Fruit fly (Drosophila melanogaster): ENCODE data around the gene CG42763.

Gene CG42763

DNA sequence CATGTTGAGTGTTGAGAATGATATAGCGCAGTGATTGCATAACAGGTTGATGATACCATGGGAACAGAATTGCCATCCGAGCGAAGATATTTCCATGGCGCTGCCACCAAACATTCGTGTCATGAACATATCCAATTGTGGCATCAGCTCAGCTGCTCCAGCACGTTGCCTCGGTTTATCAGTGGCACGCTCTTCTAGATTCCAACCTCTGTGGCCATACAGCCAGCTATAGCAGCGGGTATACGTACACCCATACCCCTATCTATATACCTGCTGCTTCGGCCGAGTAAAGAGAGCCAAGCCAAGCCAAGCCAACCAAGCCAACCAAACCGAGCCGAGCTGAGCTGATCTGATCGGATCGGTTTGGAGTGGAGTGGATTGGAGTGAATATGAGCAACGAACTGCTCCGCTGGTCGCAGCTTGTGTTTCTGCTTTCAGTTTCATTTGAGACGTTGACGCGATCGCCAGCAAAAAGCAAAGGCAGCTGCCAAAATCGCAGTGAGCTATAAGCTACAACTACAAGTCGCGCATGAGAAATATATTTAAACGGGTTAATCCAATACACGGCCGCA is 3.7 kb upstream of the CG42763 start:
- TF ChIP-seq N (GFP tag; optimal IDR thresholded peaks at IDR 0.05) (no peak), rgr (GFP tag; optimal IDR thresholded peaks at IDR 0.05) (peak; percentile 26), h (GFP tag; optimal IDR thresholded peaks at IDR 0.05) (peak; percentile 5), Sp1 (GFP tag; optimal IDR thresholded peaks at IDR 0.05) (peak; percentile 6)

DNA sequence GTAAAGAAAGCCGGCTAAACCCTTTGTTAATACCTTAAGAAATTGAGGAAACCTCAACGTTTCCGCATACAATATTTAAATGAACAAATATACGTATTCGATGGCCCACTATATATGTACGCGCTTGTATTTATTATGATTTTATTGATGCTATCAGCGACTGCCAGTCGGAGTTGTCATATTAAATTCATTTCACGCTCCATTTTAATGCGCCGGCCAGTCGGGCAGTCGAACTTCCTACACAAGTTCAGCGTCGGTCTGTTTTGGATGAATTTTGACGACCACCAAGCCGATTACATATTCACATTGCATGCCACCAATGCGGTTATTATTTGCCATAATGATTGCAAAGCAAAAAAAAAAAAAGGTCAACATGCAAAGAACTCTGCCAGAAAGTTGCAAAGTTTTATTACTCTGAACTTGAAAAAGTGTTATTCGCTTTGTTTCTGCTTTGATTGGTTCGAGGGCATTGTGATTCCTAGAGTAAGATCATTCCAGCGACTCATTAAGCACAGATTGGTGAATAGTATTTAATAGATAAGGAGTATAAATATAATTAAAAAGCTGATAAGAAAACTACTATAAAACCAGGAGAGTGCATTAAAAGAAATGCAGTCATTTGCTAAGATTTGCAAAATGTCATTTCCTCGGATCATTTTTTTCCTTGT is 2.2 kb upstream of the CG42763 start, which contains the start of gene CG31606:
Gene CG31606 (plus strand): TSS at position 618 of the 668 bp plus-strand sequence.
- TF ChIP-seq sage (GFP tag; optimal IDR thresholded peaks at IDR 0.05) (no peak), HLH106 (tag; optimal IDR thresholded peaks at IDR 0.05) (no peak), Jra (GFP tag; optimal IDR thresholded peaks at IDR 0.05) (no peak), fru (GFP tag; optimal IDR thresholded peaks at IDR 0.05) (no peak), Dif (GFP tag; optimal IDR thresholded peaks at IDR 0.05; ENCODE audit: partially characterized antibody) (no peak), dl (GFP tag; optimal IDR thresholded peaks at IDR 0.05; ENCODE audit: insufficient read depth in 1 of 2, partially characterized antibody in 2 of 2) (no peak), rgr (GFP tag; optimal IDR thresholded peaks at IDR 0.05) (no peak), Mio (GFP tag; optimal IDR thresholded peaks at IDR 0.05) (no peak), CG9705 (GFP tag; optimal IDR thresholded peaks at IDR 0.05) (no peak), Myc (optimal IDR thresholded peaks at IDR 0.05) (no peak)

DNA sequence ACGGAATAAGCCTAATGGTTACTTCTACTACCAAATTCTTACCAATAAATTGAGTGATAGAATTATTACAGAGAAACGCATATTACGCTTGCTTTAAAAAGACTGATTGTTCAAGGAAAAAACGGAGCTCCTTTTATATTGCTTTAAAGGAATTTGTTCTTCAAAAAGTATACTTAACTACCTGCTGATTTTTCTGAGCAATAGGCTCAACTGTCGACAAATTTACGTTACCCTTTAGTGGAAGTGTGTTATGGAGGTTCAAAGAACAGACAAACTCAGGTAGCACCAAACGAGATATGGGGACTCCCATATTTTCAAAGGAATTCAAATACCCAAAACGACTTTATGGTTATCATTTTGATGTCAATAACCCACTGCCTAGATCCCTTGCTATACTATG is 960 bp downstream of the CG42763 start, which contains the start of gene CG42762:
Gene CG42762 (minus strand): TSS at position 101 of the 400 bp plus-strand sequence.
- TF ChIP-seq jim (GFP tag; optimal IDR thresholded peaks at IDR 0.05) (no peak), tai (GFP tag; optimal IDR thresholded peaks at IDR 0.05) (no peak), Abd-B (GFP tag; optimal IDR thresholded peaks at IDR 0.05) (no peak), foxo (GFP tag; optimal IDR thresholded peaks at IDR 0.05) (no peak), CG32264 (GFP tag; optimal IDR thresholded peaks at IDR 0.05) (no peak), sage (GFP tag; optimal IDR thresholded peaks at IDR 0.05) (no peak)

DNA sequence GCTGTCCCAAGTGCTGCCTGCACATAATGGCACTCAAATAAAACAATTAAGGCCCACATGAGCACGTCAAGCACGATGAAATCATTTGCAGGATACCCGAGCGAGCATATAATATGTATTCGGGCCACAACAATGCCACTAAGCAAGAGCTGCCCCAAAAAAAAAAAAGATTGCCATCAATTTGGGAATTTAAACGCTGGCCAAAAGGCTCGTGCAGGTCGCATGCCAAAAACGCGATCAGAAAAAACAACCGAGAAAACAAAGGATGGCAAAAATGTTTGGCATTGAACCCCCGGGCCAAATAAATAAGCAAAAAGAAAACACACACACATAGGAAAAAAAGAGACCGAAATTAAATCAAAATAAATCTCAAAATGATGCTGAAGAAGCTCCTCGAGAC is 2.1 kb downstream of the CG42763 start:
- TF ChIP-seq psq (GFP tag; optimal IDR thresholded peaks at IDR 0.05) (peak; percentile 13), dsf (GFP tag; optimal IDR thresholded peaks at IDR 0.05; ENCODE audit: borderline replicate concordance) (no peak), Rel (GFP tag; optimal IDR thresholded peaks at IDR 0.05) (peak; percentile 78), Rel (tag; optimal IDR thresholded peaks at IDR 0.05) (no peak), fru (GFP tag; optimal IDR thresholded peaks at IDR 0.05) (no peak), Hnf4 (GFP tag; optimal IDR thresholded peaks at IDR 0.05) (no peak), Vsx2 (GFP tag; optimal IDR thresholded peaks at IDR 0.05; ENCODE audit: partially characterized antibody) (peak; percentile 8), N (GFP tag; optimal IDR thresholded peaks at IDR 0.05) (no peak)

DNA sequence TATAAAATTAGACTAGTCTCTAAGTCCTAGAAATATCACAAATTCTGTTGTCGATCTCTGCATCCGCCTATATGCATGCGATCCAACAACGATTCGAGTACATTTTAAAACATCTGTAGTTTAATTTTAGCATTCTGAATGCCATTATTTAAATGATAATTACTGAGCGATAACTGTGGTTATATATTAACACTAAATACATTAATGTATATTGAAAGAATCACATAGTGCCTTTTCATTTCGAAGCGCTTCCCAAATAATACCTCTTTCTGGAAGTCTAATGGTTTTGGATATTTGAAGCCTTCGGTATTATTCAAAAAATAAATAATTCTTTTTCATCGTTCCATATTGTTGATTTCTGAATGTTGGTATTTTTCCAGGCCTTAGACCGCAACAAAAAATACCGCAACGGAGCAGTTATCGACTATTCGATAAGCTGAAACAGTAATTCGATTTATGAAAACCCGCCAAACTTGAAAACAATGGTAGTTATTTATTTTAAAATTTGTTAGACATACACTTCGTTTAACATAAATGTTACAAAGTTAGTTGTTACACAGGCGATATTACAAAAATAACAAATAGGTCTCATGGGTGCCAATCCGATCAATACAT is 11.0 kb downstream of the CG42763 start:
- TF ChIP-seq woc (GFP tag; optimal IDR thresholded peaks at IDR 0.05) (no peak), CG9705 (GFP tag; optimal IDR thresholded peaks at IDR 0.05) (no peak), jim (GFP tag; optimal IDR thresholded peaks at IDR 0.05) (no peak), h (GFP tag; optimal IDR thresholded peaks at IDR 0.05) (no peak), Myc (optimal IDR thresholded peaks at IDR 0.05) (no peak), psq (GFP tag; optimal IDR thresholded peaks at IDR 0.05) (no peak), Dif (GFP tag; optimal IDR thresholded peaks at IDR 0.05; ENCODE audit: partially characterized antibody) (no peak)

DNA sequence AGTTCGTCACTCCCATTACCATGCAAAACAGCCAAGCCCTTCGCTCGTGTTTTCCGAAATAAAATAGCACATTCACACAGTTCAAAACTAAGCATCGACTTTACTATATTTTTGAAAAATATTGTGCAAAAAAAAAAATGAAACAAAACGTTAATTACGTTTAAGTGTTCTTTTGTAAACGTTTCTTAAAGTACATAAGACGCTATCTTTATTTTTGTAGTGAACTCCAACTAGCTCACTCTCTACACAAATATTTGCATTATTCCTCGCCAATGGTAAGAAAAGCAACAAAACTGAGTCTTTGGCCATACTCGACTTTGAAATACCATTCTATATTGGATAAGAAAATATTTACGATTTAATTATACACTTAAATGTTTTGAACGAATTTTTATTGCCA is 14.2 kb downstream of the CG42763 start:
- TF ChIP-seq brk (GFP tag; optimal IDR thresholded peaks at IDR 0.05), result no peak
- TF ChIP-seq psq (GFP tag; optimal IDR thresholded peaks at IDR 0.05), result no peak
- no peak for TF ChIP-seq dmrt93B (GFP tag; optimal IDR thresholded peaks at IDR 0.05)
- TF ChIP-seq Abd-B (GFP tag; optimal IDR thresholded peaks at IDR 0.05), result no peak
- TF ChIP-seq sage (GFP tag; optimal IDR thresholded peaks at IDR 0.05), result no peak
- TF ChIP-seq CrebA (GFP tag; optimal IDR thresholded peaks at IDR 0.05; ENCODE audit: borderline replicate concordance), result no peak
- TF ChIP-seq dsf (GFP tag; optimal IDR thresholded peaks at IDR 0.05; ENCODE audit: borderline replicate concordance), result no peak
- no peak for TF ChIP-seq Hnf4 (GFP tag; optimal IDR thresholded peaks at IDR 0.05)
- TF ChIP-seq usp (GFP tag; optimal IDR thresholded peaks at IDR 0.05), result no peak
- no peak for TF ChIP-seq Mio (GFP tag; optimal IDR thresholded peaks at IDR 0.05)
- TF ChIP-seq Sp1 (GFP tag; optimal IDR thresholded peaks at IDR 0.05), result no peak
- no peak for TF ChIP-seq lola (GFP tag; optimal IDR thresholded peaks at IDR 0.05)
- TF ChIP-seq jim (GFP tag; optimal IDR thresholded peaks at IDR 0.05), result no peak
- no peak for TF ChIP-seq OdsH (GFP tag; optimal IDR thresholded peaks at IDR 0.05)
- TF ChIP-seq fru (GFP tag; optimal IDR thresholded peaks at IDR 0.05), result no peak
- no peak for TF ChIP-seq pan (optimal IDR thresholded peaks at IDR 0.05)
- TF ChIP-seq sv (GFP tag; optimal IDR thresholded peaks at IDR 0.05), result no peak
- TF ChIP-seq Myc (optimal IDR thresholded peaks at IDR 0.05), result no peak

All from whole organism, wandering third instar larva.